Fruit fly (Drosophila melanogaster) whole organism, embryonic: ENCODE results near the gene mask.

Experiments
- Antp ChIP-seq: fragments of 200-800 bp; sonication (Bioruptor generic); optimal IDR thresholded peaks from 3 replicates; lab custom pipeline; 2016; ENCODE audit warnings: missing biosample characterization, missing genetic modification characterization
- BEAF-32 ChIP-seq: fragments of 200-800 bp; sonication (Bioruptor generic); optimal IDR thresholded peaks from 3 replicates; lab custom pipeline; 2017; ENCODE audit warnings: missing biosample characterization, missing genetic modification characterization, mild to moderate bottlenecking, moderate library complexity, missing genetic modification reagents
- CG11560 ChIP-seq: fragments of 200-800 bp; sonication (Bioruptor generic); IDR thresholded peaks from 3 replicates; pipeline ENCODE4 v1.3.6; 2022; ENCODE audit warnings: missing biosample characterization, missing genetic modification characterization
- CG11695 ChIP-seq: fragments of 200-800 bp; sonication (Bioruptor generic); IDR thresholded peaks from 3 replicates; pipeline ENCODE4 v1.3.6; 2022; ENCODE audit warnings: missing biosample characterization, missing genetic modification characterization
- CG12071 ChIP-seq: fragments of 200-800 bp; sonication (Bioruptor generic); optimal IDR thresholded peaks from 3 replicates; lab custom pipeline; 2018; ENCODE audit warnings: missing biosample characterization, mild to moderate bottlenecking, missing genetic modification characterization
- CG12299 ChIP-seq: fragments of 200-800 bp; sonication (Bioruptor generic); optimal IDR thresholded peaks from 2 replicates; lab custom pipeline; 2018; ENCODE audit warnings: missing biosample characterization, mild to moderate bottlenecking, missing genetic modification characterization
- CG1233 ChIP-seq: fragments of 200-800 bp; sonication (Bioruptor generic); optimal IDR thresholded peaks from 4 replicates; lab custom pipeline; 2018; ENCODE audit warnings: missing biosample characterization, mild to moderate bottlenecking, missing genetic modification characterization
- CG12659 ChIP-seq: fragments of 200-800 bp; sonication (Bioruptor generic); optimal IDR thresholded peaks from 3 replicates; lab custom pipeline; 2017; ENCODE audit warnings: mild to moderate bottlenecking, missing biosample characterization, missing genetic modification reagents, missing genetic modification characterization
- CG13624 ChIP-seq: fragments of 200-800 bp; sonication (Bioruptor generic); optimal IDR thresholded peaks from 2 replicates; lab custom pipeline; 2016; ENCODE audit warnings: missing biosample characterization, missing genetic modification characterization
- CG14965 ChIP-seq: fragments of 200-800 bp; sonication (Bioruptor generic); optimal IDR thresholded peaks from 2 replicates; lab custom pipeline; 2016; ENCODE audit warnings: missing biosample characterization, missing genetic modification characterization, borderline replicate concordance
- CG17359 ChIP-seq: fragments of 200-800 bp; sonication (Bioruptor generic); optimal IDR thresholded peaks from 3 replicates; lab custom pipeline; 2018; ENCODE audit warnings: missing biosample characterization, mild to moderate bottlenecking, missing genetic modification characterization, moderate library complexity
- CG17361 ChIP-seq: fragments of 200-800 bp; sonication (Bioruptor generic); IDR thresholded peaks from 3 replicates; pipeline ENCODE4 v1.3.6; 2022; ENCODE audit warnings: missing biosample characterization, missing genetic modification characterization
- CG17912 ChIP-seq: fragments of 200-800 bp; sonication (Bioruptor generic); optimal IDR thresholded peaks from 2 replicates; lab custom pipeline; 2018; ENCODE audit warnings: missing biosample characterization, mild to moderate bottlenecking, missing genetic modification characterization
- CG2199 ChIP-seq: fragments of 200-800 bp; sonication (Bioruptor generic); IDR thresholded peaks from 3 replicates; pipeline ENCODE4 v1.3.6; 2022; ENCODE audit warnings: missing biosample characterization, missing genetic modification characterization
- CG2712 ChIP-seq: fragments of 200-800 bp; optimal IDR thresholded peaks from 3 replicates; lab custom pipeline; 2019; ENCODE audit warnings: missing biosample characterization, mild to moderate bottlenecking, missing genetic modification characterization, moderate library complexity
- CG8478 ChIP-seq: fragments of >200 bp; optimal IDR thresholded peaks from 2 replicates; lab custom pipeline; 2018
- CHES-1-like ChIP-seq: fragments of 200-800 bp; sonication (Bioruptor generic); optimal IDR thresholded peaks from 2 replicates; lab custom pipeline; 2016; ENCODE audit warnings: missing biosample characterization, missing genetic modification characterization
- Deaf1 ChIP-seq: fragments of 200-800 bp; optimal IDR thresholded peaks from 3 replicates; lab custom pipeline; 2019; ENCODE audit warnings: missing biosample characterization, mild to moderate bottlenecking, missing genetic modification characterization, moderate library complexity
- Dll ChIP-seq: fragments of 200-800 bp; sonication (Bioruptor generic); IDR thresholded peaks from 4 replicates; pipeline ENCODE4 v1.3.6; 2022; ENCODE audit warnings: missing biosample characterization, missing genetic modification characterization; ENCODE audit not compliant: partially characterized antibody
- E2f2 ChIP-seq: fragments of 200-800 bp; sonication (Bioruptor generic); IDR thresholded peaks from 2 replicates; pipeline ENCODE4 v1.3.6; 2022; ENCODE audit warnings: missing biosample characterization, missing genetic modification characterization
- Fer3 ChIP-seq: fragments of 200-800 bp; sonication (Bioruptor generic); optimal IDR thresholded peaks from 2 replicates; lab custom pipeline; 2018; ENCODE audit warnings: missing biosample characterization, mild to moderate bottlenecking, missing genetic modification characterization, moderate library complexity
- Nf-YA ChIP-seq: fragments of 200-800 bp; sonication (Bioruptor generic); IDR thresholded peaks from 2 replicates; pipeline ENCODE4 v1.3.6; 2022; ENCODE audit warnings: missing biosample characterization, missing genetic modification characterization
- Nf-YB ChIP-seq: fragments of 200-800 bp; sonication (Bioruptor generic); optimal IDR thresholded peaks from 3 replicates; lab custom pipeline; 2019; ENCODE audit warnings: missing biosample characterization, mild to moderate bottlenecking, missing genetic modification characterization, moderate library complexity
- Oaz ChIP-seq: fragments of 200-800 bp; sonication (Bioruptor generic); IDR thresholded peaks from 2 replicates; pipeline ENCODE4 v1.3.6; 2022; ENCODE audit warnings: missing biosample characterization, missing genetic modification characterization
- Sry-δ ChIP-seq: fragments of 200-800 bp; sonication (Bioruptor generic); optimal IDR thresholded peaks from 2 replicates; lab custom pipeline; 2016; ENCODE audit warnings: missing biosample characterization, missing genetic modification characterization
- YL-1 ChIP-seq: fragments of 200-800 bp; sonication (Bioruptor generic); optimal IDR thresholded peaks from 3 replicates; lab custom pipeline; 2017; ENCODE audit warnings: missing biosample characterization, mild to moderate bottlenecking, missing genetic modification characterization
- ab ChIP-seq: fragments of 200-800 bp; sonication (Bioruptor generic); optimal IDR thresholded peaks from 2 replicates; lab custom pipeline; 2016; ENCODE audit warnings: missing biosample characterization, missing genetic modification characterization
- abd-A ChIP-seq: fragments of 200-800 bp; sonication (Bioruptor generic); optimal IDR thresholded peaks from 3 replicates; lab custom pipeline; 2019; ENCODE audit warnings: missing biosample characterization, mild to moderate bottlenecking, missing genetic modification characterization, moderate library complexity
- ap ChIP-seq: fragments of 200-800 bp; sonication (Bioruptor generic); IDR thresholded peaks from 2 replicates; pipeline ENCODE4 v1.3.6; 2022; ENCODE audit warnings: missing biosample characterization, missing genetic modification characterization
- ewg ChIP-seq: fragments of 200-800 bp; sonication (Bioruptor generic); optimal IDR thresholded peaks from 3 replicates; lab custom pipeline; 2017; ENCODE audit warnings: mild to moderate bottlenecking, missing biosample characterization, missing genetic modification reagents, missing genetic modification characterization
- eyg ChIP-seq: fragments of 200-800 bp; sonication (Bioruptor generic); optimal IDR thresholded peaks from 3 replicates; lab custom pipeline; 2016; ENCODE audit warnings: missing biosample characterization, missing genetic modification characterization
- fd102C ChIP-seq: fragments of 200-800 bp; sonication (Bioruptor generic); optimal IDR thresholded peaks from 2 replicates; lab custom pipeline; 2018; ENCODE audit warnings: missing biosample characterization, mild to moderate bottlenecking, missing genetic modification characterization, moderate library complexity
- ftz-f1 ChIP-seq: fragments of 200-800 bp; sonication (Bioruptor generic); optimal IDR thresholded peaks from 2 replicates; lab custom pipeline; 2016; ENCODE audit warnings: missing biosample characterization, missing genetic modification characterization
- gro ChIP-seq: fragments of 200-800 bp; sonication (Bioruptor generic); optimal IDR thresholded peaks from 2 replicates; lab custom pipeline; 2016; ENCODE audit warnings: missing biosample characterization, missing genetic modification characterization
- gsb-n ChIP-seq: fragments of 200-800 bp; sonication (Bioruptor generic); optimal IDR thresholded peaks from 3 replicates; lab custom pipeline; 2018; ENCODE audit warnings: missing biosample characterization, mild to moderate bottlenecking, missing genetic modification characterization
- her ChIP-seq: fragments of 200-800 bp; sonication (Bioruptor generic); optimal IDR thresholded peaks from 2 replicates; lab custom pipeline; 2016; ENCODE audit warnings: missing biosample characterization, missing genetic modification characterization
- knrl ChIP-seq: fragments of 200-800 bp; sonication (Bioruptor generic); IDR thresholded peaks from 3 replicates; pipeline ENCODE4 v1.3.6; 2022; ENCODE audit warnings: missing biosample characterization, missing genetic modification characterization; ENCODE audit not compliant: partially characterized antibody
- lilli ChIP-seq: fragments of 200-800 bp; sonication (Bioruptor generic); optimal IDR thresholded peaks from 3 replicates; lab custom pipeline; 2016; ENCODE audit warnings: missing biosample characterization, missing genetic modification characterization
- mam ChIP-seq: fragments of 200-800 bp; sonication (Bioruptor generic); optimal IDR thresholded peaks from 3 replicates; lab custom pipeline; 2016; ENCODE audit warnings: missing biosample characterization, missing genetic modification characterization
- nmo ChIP-seq: fragments of 200-800 bp; sonication (Bioruptor generic); optimal IDR thresholded peaks from 2 replicates; lab custom pipeline; 2018; ENCODE audit warnings: missing biosample characterization, mild to moderate bottlenecking, missing genetic modification characterization, moderate library complexity
- nom ChIP-seq: fragments of 200-800 bp; sonication (Bioruptor generic); optimal IDR thresholded peaks from 2 replicates; lab custom pipeline; 2017; ENCODE audit warnings: missing biosample characterization, missing genetic modification characterization, mild to moderate bottlenecking, moderate library complexity, missing genetic modification reagents
- prd ChIP-seq, 3 experiments: fragments of >200 bp in 2 of 3; fragments of 200-800 bp in 1 of 3; sonication (Bioruptor generic) in 1 of 3; optimal IDR thresholded peaks in 2 of 3; IDR thresholded peaks in 1 of 3; 2 replicates in 2 of 3; 3 replicates in 1 of 3; pipeline versions ENCODE4 v1.3.6 to Lab custom; 2017 to 2022; ENCODE audit warnings: missing biosample characterization in 1 of 3, missing genetic modification characterization in 1 of 3
- pzg ChIP-seq: fragments of 200-800 bp; sonication (Bioruptor generic); optimal IDR thresholded peaks from 3 replicates; lab custom pipeline; 2018; ENCODE audit warnings: missing biosample characterization, mild to moderate bottlenecking, missing genetic modification characterization, moderate library complexity
- sob ChIP-seq: fragments of 200-800 bp; sonication (Bioruptor generic); IDR thresholded peaks from 2 replicates; pipeline ENCODE4 v1.3.6; 2022; ENCODE audit warnings: missing biosample characterization, missing genetic modification characterization
- sqz ChIP-seq: fragments of 200-800 bp; sonication (Bioruptor generic); optimal IDR thresholded peaks from 3 replicates; lab custom pipeline; 2018; ENCODE audit warnings: missing biosample characterization, mild to moderate bottlenecking, missing genetic modification characterization
- stc ChIP-seq: fragments of 200-800 bp; sonication (Bioruptor generic); IDR thresholded peaks from 2 replicates; pipeline ENCODE4 v1.3.6; 2022; ENCODE audit warnings: missing biosample characterization, missing genetic modification characterization
- sug ChIP-seq: fragments of 200-800 bp; optimal IDR thresholded peaks from 2 replicates; lab custom pipeline; 2019; ENCODE audit warnings: missing biosample characterization, mild to moderate bottlenecking, missing genetic modification characterization, moderate library complexity
- tgo ChIP-seq: fragments of 200-800 bp; sonication (Bioruptor generic); IDR thresholded peaks from 3 replicates; pipeline ENCODE4 v1.3.6; 2022; ENCODE audit warnings: missing biosample characterization, missing genetic modification characterization
- zf30C ChIP-seq: fragments of 200-800 bp; sonication (Bioruptor generic); optimal IDR thresholded peaks from 3 replicates; lab custom pipeline; 2018; ENCODE audit warnings: missing biosample characterization, mild to moderate bottlenecking, missing genetic modification characterization
- zfh2 ChIP-seq: fragments of 200-800 bp; sonication (Bioruptor generic); optimal IDR thresholded peaks from 2 replicates; lab custom pipeline; 2016; ENCODE audit warnings: missing biosample characterization, missing genetic modification characterization

Gene mask

dm6 chr3R:24272775-24273290, 42.5 kb downstream of the mask start, which contains the start of gene Orct2 (continued):
- TF ChIP-seq fd102C (GFP tag; lab: Kevin White, UChicago) (peak; percentile 28), Sry-δ (no peak), Oaz (no peak), ftz-f1 (GFP tag; lab: Kevin White, UChicago) (peak; percentile 53), CHES-1-like (GFP tag; lab: Kevin White, UChicago) (peak; percentile 9), ewg (GFP tag; lab: Kevin White, UChicago) (peak; percentile 84), her (GFP tag; lab: Kevin White, UChicago) (peak; percentile 8), eyg (no peak), CG8478 (no peak), sug (tag; lab: Kevin White, UChicago) (peak; percentile 15), mam (GFP tag; lab: Kevin White, UChicago) (no peak), knrl (0 out of 3 replicates have a peak, but pooled peaks have one; percentile 5), gro (GFP tag; lab: Kevin White, UChicago) (peak; percentile 49), Dll (peak; percentile 22; the same call in 2 of the 4 replicates), CG2712 (tag; lab: Kevin White, UChicago) (peak; percentile 4), lilli (GFP tag; lab: Kevin White, UChicago) (no peak), CG11695 (GFP tag; lab: Robert Waterston, UW) (no peak), CG13624 (peak; percentile 23), zfh2 (no peak), CG2199 (GFP tag; lab: Robert Waterston, UW) (0 out of 3 replicates have a peak, but pooled peaks have one; percentile 37), Fer3 (tag; lab: Kevin White, UChicago) (peak; percentile 7), E2f2 (GFP tag; lab: Robert Waterston, UW) (peak; percentile 11; the same call in 1 of the 2 replicates), CG17912 (GFP tag; lab: Kevin White, UChicago) (no peak), sqz (GFP tag; lab: Kevin White, UChicago) (no peak), sob (GFP tag; lab: Robert Waterston, UW) (no peak), prd (optimal IDR thresholded peaks at IDR 0.05; lab: Kevin White, UChicago) (no peak), prd (GFP tag; IDR thresholded peaks at IDR 0.05; lab: Robert Waterston, UW) (peak; percentile 14; the same call in 1 of the 3 replicates), CG12659 (GFP tag; lab: Kevin White, UChicago) (peak; percentile 1), Deaf1 (tag; lab: Kevin White, UChicago) (peak; percentile 95), CG12071 (GFP tag; lab: Kevin White, UChicago) (peak; percentile 17), nom (GFP tag; lab: Kevin White, UChicago) (peak; percentile 74), Nf-YA (GFP tag; lab: Robert Waterston, UW) (no peak), Antp (GFP tag; lab: Kevin White, UChicago) (peak; percentile 15), CG14965 (no peak), ab (GFP tag; lab: Kevin White, UChicago) (no peak), ap (GFP tag; lab: Robert Waterston, UW) (no peak), zf30C (GFP tag; lab: Kevin White, UChicago) (no peak), abd-A (tag; lab: Kevin White, UChicago) (peak; percentile 79), CG17361 (GFP tag; lab: Robert Waterston, UW) (no peak), stc (GFP tag; lab: Robert Waterston, UW) (0 out of 2 replicates have a peak, but pooled peaks have one; percentile 34), CG11560 (tag; lab: Robert Waterston, UW) (no peak), CG1233 (GFP tag; lab: Kevin White, UChicago) (no peak), nmo (GFP tag; lab: Kevin White, UChicago) (no peak), YL-1 (GFP tag; lab: Kevin White, UChicago) (peak; percentile 4), CG17359 (tag; lab: Kevin White, UChicago) (no peak), Nf-YB (GFP tag; lab: Kevin White, UChicago) (peak; percentile 6), tgo (no peak), gsb-n (tag; lab: Kevin White, UChicago) (peak; percentile 79), pzg (peak; percentile 9), BEAF-32 (no peak), CG12299 (tag; lab: Kevin White, UChicago) (no peak)
